Worm (Caenorhabditis elegans): ENCODE results near the gene nhr-102.
"Not testable (repeated sequence)": the region's sequence is repeated elsewhere in the genome, so short reads cannot be mapped to it uniquely, and the experiment has no call there.

DNA sequence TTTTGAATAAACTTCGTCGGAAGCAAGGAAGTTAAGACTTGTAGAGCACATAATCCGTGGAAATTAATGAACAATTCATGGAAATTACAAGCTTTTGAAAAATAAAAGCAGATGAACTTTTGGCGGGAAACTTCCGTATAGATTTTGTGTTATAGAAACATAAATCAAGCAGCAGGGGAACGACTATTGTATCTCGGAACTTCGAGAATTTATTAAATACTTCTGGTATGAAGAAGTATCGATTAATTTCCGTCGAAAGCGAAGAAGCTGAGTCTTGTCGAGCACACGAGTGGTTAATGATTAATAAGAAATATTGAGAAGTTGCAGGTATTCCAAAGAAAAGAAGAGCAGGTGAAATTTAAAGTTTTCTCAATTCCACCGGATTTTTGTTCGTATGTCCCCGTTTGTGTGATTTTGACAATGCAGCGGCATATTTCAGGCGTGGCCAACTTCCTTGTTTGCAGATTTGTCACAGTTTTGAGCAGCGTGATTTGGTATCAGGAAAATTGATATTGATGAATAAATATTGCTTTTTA is 25.9 kb downstream of the nhr-102 start, which contains the start of gene srh-147:
- TF ChIP-seq pha-4 (tag; optimal IDR thresholded peaks at IDR 0.05); nhr-2 (tag; optimal IDR thresholded peaks at IDR 0.05); nhr-237 (tag; optimal IDR thresholded peaks at IDR 0.05); unc-62 (GFP tag; optimal IDR thresholded peaks at IDR 0.05); flh-1 (GFP tag; optimal IDR thresholded peaks at IDR 0.05); lsy-2 (tag; optimal IDR thresholded peaks at IDR 0.05); ztf-11 (tag; optimal IDR thresholded peaks at IDR 0.05); elt-1 (tag; optimal IDR thresholded peaks at IDR 0.05; ENCODE audit: borderline replicate concordance, insufficient read depth); mab-5 (tag; optimal IDR thresholded peaks at IDR 0.05); snpc-4 (tag; optimal IDR thresholded peaks at IDR 0.05); mep-1 (tag; optimal IDR thresholded peaks at IDR 0.05): not testable (repeated sequence)
